Worm (Caenorhabditis elegans): ENCODE data around the gene str-32.

- TF ChIP-seq T20F7.1 (GFP tag; optimal IDR thresholded peaks at IDR 0.05) = no peak
- TF ChIP-seq nhr-102 (tag; optimal IDR thresholded peaks at IDR 0.05) = no peak
These were observed 10.0 kb upstream of the str-32 start for ce11 chrV:4891305-4891704.

Measured in whole organism, L4 larva.